Fruit fly (Drosophila melanogaster) whole organism, pupa: ENCODE data around the gene CG34159.

Experiments used
- CG10348 ChIP-seq: fragments of 200-800 bp; sonication (Bioruptor generic); IDR thresholded peaks from 2 replicates; pipeline ENCODE4 v1.3.6; 2022; ENCODE audit warnings: missing biosample characterization, missing genetic modification characterization
- CG12605 ChIP-seq: fragments of 200-800 bp; sonication (Bioruptor generic); IDR thresholded peaks from 2 replicates; pipeline ENCODE4 v1.3.6; 2022; ENCODE audit warnings: missing biosample characterization, missing genetic modification characterization
- CG13204 ChIP-seq: fragments of 200-800 bp; sonication (Bioruptor generic); optimal IDR thresholded peaks from 2 replicates; lab custom pipeline; 2018; ENCODE audit warnings: missing biosample characterization, mild to moderate bottlenecking, missing genetic modification characterization, moderate library complexity
- CG14655 ChIP-seq: fragments of 200-800 bp; sonication (Bioruptor generic); optimal IDR thresholded peaks from 3 replicates; lab custom pipeline; 2017; ENCODE audit warnings: mild to moderate bottlenecking, missing biosample characterization, missing genetic modification reagents, missing genetic modification characterization
- CG15710 ChIP-seq: fragments of 200-800 bp; sonication (Bioruptor generic); optimal IDR thresholded peaks from 2 replicates; lab custom pipeline; 2018; ENCODE audit warnings: missing biosample characterization, mild to moderate bottlenecking, missing genetic modification characterization, moderate library complexity
- CG17806 ChIP-seq: fragments of 200-800 bp; sonication (Bioruptor generic); optimal IDR thresholded peaks from 2 replicates; lab custom pipeline; 2018; ENCODE audit warnings: missing biosample characterization, mild to moderate bottlenecking, missing genetic modification characterization, moderate library complexity
- CG32121 ChIP-seq: fragments of 200-800 bp; sonication (Bioruptor generic); IDR thresholded peaks from 2 replicates; pipeline ENCODE4 v1.3.6; 2022; ENCODE audit warnings: missing biosample characterization, missing genetic modification characterization
- CG34367 ChIP-seq: fragments of 200-800 bp; sonication (Bioruptor generic); optimal IDR thresholded peaks from 2 replicates; lab custom pipeline; 2018; ENCODE audit warnings: missing biosample characterization, mild to moderate bottlenecking, missing genetic modification characterization
- CG4496 ChIP-seq: fragments of 200-800 bp; sonication (Bioruptor generic); IDR thresholded peaks from 3 replicates; pipeline ENCODE4 v1.3.6; 2022; ENCODE audit warnings: missing biosample characterization, missing genetic modification characterization
- CG8159 ChIP-seq: fragments of 200-800 bp; sonication (Bioruptor generic); optimal IDR thresholded peaks from 3 replicates; lab custom pipeline; 2018; ENCODE audit warnings: missing biosample characterization, mild to moderate bottlenecking, missing genetic modification characterization, moderate library complexity
- CG8301 ChIP-seq: fragments of 200-800 bp; sonication (Bioruptor generic); optimal IDR thresholded peaks from 2 replicates; lab custom pipeline; 2018; ENCODE audit warnings: missing biosample characterization, mild to moderate bottlenecking, missing genetic modification characterization
- CG9948 ChIP-seq: fragments of 200-800 bp; sonication (Bioruptor generic); optimal IDR thresholded peaks from 2 replicates; lab custom pipeline; 2018; ENCODE audit warnings: missing biosample characterization, mild to moderate bottlenecking, missing genetic modification characterization, moderate library complexity
- D1 ChIP-seq: fragments of 200-800 bp; sonication (Bioruptor generic); optimal IDR thresholded peaks from 2 replicates; lab custom pipeline; 2018; ENCODE audit warnings: missing biosample characterization, mild to moderate bottlenecking, missing genetic modification characterization, moderate library complexity
- EcR ChIP-seq: fragments of 200-800 bp; sonication (Bioruptor generic); optimal IDR thresholded peaks from 3 replicates; lab custom pipeline; 2019; ENCODE audit warnings: missing biosample characterization, missing genetic modification characterization, mild to moderate bottlenecking, moderate library complexity, missing genetic modification reagents
- Ets98B ChIP-seq: fragments of 200-800 bp; sonication (Bioruptor generic); IDR thresholded peaks from 2 replicates; pipeline ENCODE4 v1.3.6; 2022; ENCODE audit warnings: missing biosample characterization, missing genetic modification characterization
- Pif1A ChIP-seq: fragments of 200-800 bp; sonication (Bioruptor generic); optimal IDR thresholded peaks from 3 replicates; lab custom pipeline; 2016; ENCODE audit warnings: missing biosample characterization, missing genetic modification characterization
- Pif1B ChIP-seq: fragments of 200-800 bp; sonication (Bioruptor generic); optimal IDR thresholded peaks from 3 replicates; lab custom pipeline; 2016; ENCODE audit warnings: missing biosample characterization, missing genetic modification characterization
- Snoo ChIP-seq: fragments of 200-800 bp; sonication (Bioruptor generic); optimal IDR thresholded peaks from 3 replicates; lab custom pipeline; 2017; ENCODE audit warnings: missing biosample characterization, mild to moderate bottlenecking, missing genetic modification characterization, inconsistent platforms
- fd96Ca ChIP-seq: fragments of 200-800 bp; sonication (Bioruptor generic); IDR thresholded peaks from 3 replicates; pipeline ENCODE4 v1.3.6; 2022; ENCODE audit warnings: missing biosample characterization, missing genetic modification characterization
- gl ChIP-seq: fragments of 200-800 bp; sonication (Bioruptor generic); optimal IDR thresholded peaks from 2 replicates; lab custom pipeline; 2018; ENCODE audit warnings: missing biosample characterization, mild to moderate bottlenecking, missing genetic modification characterization
- rn ChIP-seq: fragments of 200-800 bp; sonication (Bioruptor generic); IDR thresholded peaks from 2 replicates; pipeline ENCODE4 v1.3.6; 2022; ENCODE audit warnings: missing biosample characterization, missing genetic modification characterization

CG34159 gene

DNA sequence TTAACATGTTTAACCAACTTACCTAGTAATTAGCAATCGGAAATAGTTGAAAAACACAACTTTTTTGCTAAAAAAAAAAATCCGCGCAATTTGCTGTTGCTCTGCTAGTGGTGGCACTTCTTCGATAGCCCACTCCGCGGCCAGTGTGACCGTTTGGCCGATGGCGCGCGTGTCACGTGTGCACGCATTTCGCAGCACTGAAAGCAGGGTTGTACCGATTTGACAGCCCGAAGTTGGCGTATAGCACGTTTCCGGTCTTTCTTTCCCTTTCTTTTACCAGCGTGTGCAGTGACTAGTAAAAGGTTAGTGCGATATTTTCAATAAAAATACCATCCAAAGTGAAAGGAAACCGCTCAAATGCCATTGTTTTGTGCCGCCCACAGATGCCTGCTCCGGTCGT is 3.3 kb downstream of the CG34159 start, which contains the start of the genes Ripalpha and RpL7:
Gene Ripalpha, minus strand, starts transcription at position 128 of the 400 bp plus-strand sequence.
Gene RpL7, plus strand, starts transcription at position 158 of the 400 bp plus-strand sequence.
- TF ChIP-seq D1 (tag; lab: Kevin White, UChicago), result no peak
- TF ChIP-seq CG34367 (tag; lab: Kevin White, UChicago), result peak; percentile 89
- peak; percentile 95 for TF ChIP-seq Snoo (tag; lab: Kevin White, UChicago)
- TF ChIP-seq Pif1A (GFP tag; lab: Kevin White, UChicago), result peak; percentile 89
- peak; percentile 80 for TF ChIP-seq CG15710
- no peak for TF ChIP-seq CG14655 (GFP tag; lab: Kevin White, UChicago)
- peak; percentile 85 for TF ChIP-seq rn (GFP tag; lab: Robert Waterston, UW)
- TF ChIP-seq CG9948 (tag; lab: Kevin White, UChicago), result peak; percentile 43
- TF ChIP-seq CG8159 (tag; lab: Kevin White, UChicago), result peak; percentile 68
- TF ChIP-seq CG4496 (GFP tag; lab: Robert Waterston, UW), result peak; percentile 97
- TF ChIP-seq gl (tag; lab: Kevin White, UChicago), result peak; percentile 81
- peak; percentile 76 for TF ChIP-seq Pif1B (GFP tag; lab: Kevin White, UChicago)
- no peak for TF ChIP-seq CG10348 (GFP tag; lab: Robert Waterston, UW)
- peak; percentile 57 for TF ChIP-seq CG17806
- TF ChIP-seq CG13204 (GFP tag; lab: Kevin White, UChicago), result no peak
- TF ChIP-seq CG8301, result peak; percentile 61
- peak; percentile 77 for TF ChIP-seq CG32121 (GFP tag; lab: Robert Waterston, UW)
- no peak for TF ChIP-seq fd96Ca (GFP tag; lab: Robert Waterston, UW)
- no peak for TF ChIP-seq EcR (GFP tag; lab: Kevin White, UChicago)
- peak; percentile 88 for TF ChIP-seq CG12605 (GFP tag; lab: Robert Waterston, UW)
- peak; percentile 91 for TF ChIP-seq Ets98B (GFP tag; lab: Robert Waterston, UW)

DNA sequence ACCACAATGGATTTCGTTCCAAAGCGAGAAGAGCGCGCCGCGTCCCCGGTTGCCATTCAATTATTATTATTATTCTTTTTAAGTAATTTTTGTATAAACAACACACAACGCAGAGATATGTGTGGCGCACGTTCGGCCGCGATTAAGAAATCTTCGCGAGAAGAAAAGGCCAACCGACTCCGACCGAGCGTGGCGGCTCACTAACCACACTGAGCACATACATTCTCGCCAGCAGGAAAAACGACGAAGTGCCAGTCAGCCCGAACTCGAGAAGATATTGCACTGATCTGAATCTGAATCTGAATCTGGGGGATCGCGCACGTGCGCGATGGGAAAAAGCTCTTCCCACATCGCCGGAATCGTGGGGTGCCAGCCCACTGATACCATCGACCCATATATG is 5.2 kb downstream of the CG34159 start, which contains the start of gene Sur:
Gene Sur, minus strand, starts transcription at position 207 of the 400 bp plus-strand sequence.
- TF ChIP-seq CG4496 (GFP tag; lab: Robert Waterston, UW) (no peak), Pif1A (GFP tag; lab: Kevin White, UChicago) (no peak), CG17806 (no peak), Snoo (tag; lab: Kevin White, UChicago) (no peak), CG34367 (tag; lab: Kevin White, UChicago) (no peak), CG8301 (no peak), CG10348 (GFP tag; lab: Robert Waterston, UW) (no peak), Pif1B (GFP tag; lab: Kevin White, UChicago) (no peak), rn (GFP tag; lab: Robert Waterston, UW) (no peak), CG8159 (tag; lab: Kevin White, UChicago) (no peak), CG9948 (tag; lab: Kevin White, UChicago) (no peak), CG12605 (GFP tag; lab: Robert Waterston, UW) (no peak), gl (tag; lab: Kevin White, UChicago) (no peak), CG14655 (GFP tag; lab: Kevin White, UChicago) (no peak), CG13204 (GFP tag; lab: Kevin White, UChicago) (no peak), fd96Ca (GFP tag; lab: Robert Waterston, UW) (no peak; the same call in 2 of the 3 replicates), EcR (GFP tag; lab: Kevin White, UChicago) (no peak), CG15710 (no peak), CG32121 (GFP tag; lab: Robert Waterston, UW) (no peak), D1 (tag; lab: Kevin White, UChicago) (no peak)

DNA sequence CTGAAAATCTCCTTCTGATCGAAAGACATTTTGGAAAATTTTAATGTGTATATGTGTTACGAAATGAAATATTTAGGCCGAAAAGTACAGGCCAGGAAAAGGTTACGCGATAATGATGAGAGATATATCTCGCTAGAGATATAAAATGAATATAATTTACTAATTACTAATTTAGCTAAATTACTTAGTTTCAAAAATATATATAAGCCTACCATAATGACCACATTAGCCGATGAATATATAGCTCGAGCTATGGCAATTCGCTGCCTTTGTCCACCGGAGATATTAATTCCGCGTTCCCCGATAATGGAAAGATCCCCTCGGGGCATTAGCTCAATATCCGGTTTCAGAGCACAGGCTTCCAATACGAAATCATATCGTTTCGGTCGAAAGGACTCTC is 12.7 kb downstream of the CG34159 start, which contains the start of gene Fum4:
Gene Fum4, minus strand, starts transcription at position 101 of the 400 bp plus-strand sequence.
- TF ChIP-seq Pif1B (GFP tag; lab: Kevin White, UChicago), result no peak
- TF ChIP-seq CG15710, result no peak
- TF ChIP-seq Ets98B (GFP tag; lab: Robert Waterston, UW), result no peak
- no peak for TF ChIP-seq CG13204 (GFP tag; lab: Kevin White, UChicago)
- TF ChIP-seq CG10348 (GFP tag; lab: Robert Waterston, UW), result no peak

DNA sequence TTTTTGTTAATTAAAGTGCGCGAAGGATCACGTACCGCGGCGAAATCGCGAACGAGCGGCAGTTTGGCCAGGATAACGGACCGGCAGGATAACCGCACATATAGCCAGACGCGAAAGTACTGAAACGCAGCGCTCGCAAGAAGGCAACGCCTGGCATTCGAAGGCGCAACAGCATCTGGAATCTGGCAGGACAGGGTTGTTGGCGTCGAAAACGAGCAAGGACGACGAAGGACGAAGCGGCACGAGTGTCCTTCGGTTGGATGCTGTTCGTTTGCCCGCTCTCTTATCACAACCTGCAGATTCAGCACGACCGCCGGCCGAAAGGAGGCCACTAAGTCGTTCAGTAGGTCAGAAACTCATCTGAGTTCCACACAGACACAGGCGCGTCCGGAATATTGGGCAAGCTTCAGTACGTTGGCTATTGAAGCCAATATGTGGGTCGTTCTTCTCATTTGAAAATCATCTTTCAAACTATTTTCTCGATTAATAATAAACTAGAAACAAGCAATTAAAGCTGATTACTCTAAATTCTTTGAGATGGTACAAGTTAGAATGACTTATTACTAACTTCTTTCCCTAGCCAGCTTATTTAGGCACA is 23.8 kb downstream of the CG34159 start, which contains the start of gene CG44153:
Gene CG44153, minus strand, starts transcription at position 75 of the 598 bp plus-strand sequence.
- TF ChIP-seq CG4496 (GFP tag; lab: Robert Waterston, UW), result no peak
- no peak for TF ChIP-seq CG34367 (tag; lab: Kevin White, UChicago)
- no peak for TF ChIP-seq CG12605 (GFP tag; lab: Robert Waterston, UW)
- no peak for TF ChIP-seq fd96Ca (GFP tag; lab: Robert Waterston, UW)
- no peak for TF ChIP-seq CG32121 (GFP tag; lab: Robert Waterston, UW)
- TF ChIP-seq CG15710, result no peak
- no peak for TF ChIP-seq EcR (GFP tag; lab: Kevin White, UChicago)
- TF ChIP-seq Snoo (tag; lab: Kevin White, UChicago), result no peak
- no peak for TF ChIP-seq CG9948 (tag; lab: Kevin White, UChicago)
- TF ChIP-seq CG14655 (GFP tag; lab: Kevin White, UChicago), result no peak
- TF ChIP-seq D1 (tag; lab: Kevin White, UChicago), result no peak
- no peak for TF ChIP-seq CG8159 (tag; lab: Kevin White, UChicago)
- no peak for TF ChIP-seq CG17806

DNA sequence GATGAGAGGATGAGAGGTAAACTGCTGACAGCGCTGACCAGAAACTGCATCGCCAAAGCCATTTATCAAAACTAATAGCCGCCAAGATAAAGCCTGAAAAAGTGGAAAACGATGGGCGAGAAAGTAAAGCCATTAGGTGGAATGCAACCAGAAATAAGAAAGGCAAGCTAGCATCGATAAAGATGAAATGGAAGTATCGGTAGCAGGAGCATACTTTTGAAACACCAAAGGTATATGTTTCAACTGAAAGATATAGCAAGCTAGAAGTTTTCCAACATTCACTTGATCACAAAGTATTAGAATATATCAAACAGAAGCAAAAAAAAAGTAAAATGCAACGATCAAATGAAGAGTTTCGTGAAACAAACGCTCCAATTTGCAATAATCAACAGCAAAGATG is 31.7 kb downstream of the CG34159 start, which contains the start of gene CG13137:
Gene CG13137, plus strand, starts transcription at position 301 of the 400 bp plus-strand sequence.
- no peak for TF ChIP-seq CG13204 (GFP tag; lab: Kevin White, UChicago)
- no peak for TF ChIP-seq CG14655 (GFP tag; lab: Kevin White, UChicago)
- no peak for TF ChIP-seq fd96Ca (GFP tag; lab: Robert Waterston, UW)
- no peak for TF ChIP-seq Pif1B (GFP tag; lab: Kevin White, UChicago)
- TF ChIP-seq Ets98B (GFP tag; lab: Robert Waterston, UW), result no peak
- no peak for TF ChIP-seq Pif1A (GFP tag; lab: Kevin White, UChicago)
